Fruit fly (Drosophila melanogaster): ENCODE data around the gene Tif-IA.

Gene Tif-IA

dm6 chr2L:22247455-22248058 lies 2.1 kb upstream of the Tif-IA start, which contains the start of gene RpL21 (continued):
- TF ChIP-seq woc (GFP tag; optimal IDR thresholded peaks at IDR 0.05), result peak; percentile 32

dm6 chr2L:22248230-22248629 lies 1.4 kb upstream of the Tif-IA start:
- TF ChIP-seq Dif (GFP tag; optimal IDR thresholded peaks at IDR 0.05; ENCODE audit: partially characterized antibody) (no peak), dmrt93B (GFP tag; optimal IDR thresholded peaks at IDR 0.05) (no peak), Hnf4 (GFP tag; optimal IDR thresholded peaks at IDR 0.05) (no peak), N (GFP tag; optimal IDR thresholded peaks at IDR 0.05) (no peak)

dm6 chr2L:22261047-22261446 lies 11.4 kb downstream of the Tif-IA start:
- TF ChIP-seq tai (GFP tag; optimal IDR thresholded peaks at IDR 0.05) (no peak), psq (GFP tag; optimal IDR thresholded peaks at IDR 0.05) (no peak), OdsH (GFP tag; optimal IDR thresholded peaks at IDR 0.05) (no peak), brk (GFP tag; optimal IDR thresholded peaks at IDR 0.05) (no peak), ey (GFP tag; optimal IDR thresholded peaks at IDR 0.05) (no peak)

- no peak for TF ChIP-seq Rel (GFP tag; optimal IDR thresholded peaks at IDR 0.05)
- no peak for TF ChIP-seq Rel (tag; optimal IDR thresholded peaks at IDR 0.05)
- TF ChIP-seq pan (optimal IDR thresholded peaks at IDR 0.05), result no peak
- no peak for TF ChIP-seq Jra (GFP tag; optimal IDR thresholded peaks at IDR 0.05)
- no peak for TF ChIP-seq foxo (GFP tag; optimal IDR thresholded peaks at IDR 0.05)
- TF ChIP-seq fru (GFP tag; optimal IDR thresholded peaks at IDR 0.05), result no peak
- no peak for TF ChIP-seq Dfd (GFP tag; optimal IDR thresholded peaks at IDR 0.05)
- TF ChIP-seq CrebA (GFP tag; optimal IDR thresholded peaks at IDR 0.05; ENCODE audit: borderline replicate concordance), result no peak
- no peak for TF ChIP-seq N (GFP tag; optimal IDR thresholded peaks at IDR 0.05)
- TF ChIP-seq ey (GFP tag; optimal IDR thresholded peaks at IDR 0.05), result no peak
- TF ChIP-seq dsf (GFP tag; optimal IDR thresholded peaks at IDR 0.05; ENCODE audit: borderline replicate concordance), result no peak
- no peak for TF ChIP-seq usp (GFP tag; optimal IDR thresholded peaks at IDR 0.05)
- no peak for TF ChIP-seq brk (GFP tag; optimal IDR thresholded peaks at IDR 0.05)
These were observed 32.2 kb downstream of the Tif-IA start for dm6 chr2L:22281900-22282299.

dm6 chr2L:22292777-22293176 lies 43.1 kb downstream of the Tif-IA start:
- TF ChIP-seq GATAd (GFP tag; optimal IDR thresholded peaks at IDR 0.05) (no peak), rgr (GFP tag; optimal IDR thresholded peaks at IDR 0.05) (no peak), Dif (GFP tag; optimal IDR thresholded peaks at IDR 0.05; ENCODE audit: partially characterized antibody) (no peak), Abd-B (GFP tag; optimal IDR thresholded peaks at IDR 0.05) (no peak)
